Fruit fly (Drosophila melanogaster) whole organism, wandering third instar larva: ENCODE measurements around the gene CG3168.

ENCODE experiments used
- Dif ChIP-seq: fragments of 200-275, 200-300 bp; sonication (Bioruptor generic); optimal IDR thresholded peaks from 2 replicates; lab custom pipeline; 2018; ENCODE audit warnings: missing biosample characterization, missing genetic modification characterization; ENCODE audit not compliant: partially characterized antibody
- OdsH ChIP-seq: fragments of 200-800 bp; sonication (Bioruptor generic); optimal IDR thresholded peaks from 2 replicates; lab custom pipeline; 2016; ENCODE audit warnings: missing biosample characterization, mild to moderate bottlenecking, missing genetic modification characterization
- dmrt93B ChIP-seq: fragments of 200-800 bp; sonication (Bioruptor generic); optimal IDR thresholded peaks from 2 replicates; lab custom pipeline; 2018; ENCODE audit warnings: missing biosample characterization, mild to moderate bottlenecking, missing genetic modification characterization
- pan ChIP-seq: fragments of >200 bp; optimal IDR thresholded peaks from 2 replicates; lab custom pipeline; 2017
- rgr ChIP-seq: fragments of 200-800 bp; sonication (Bioruptor generic); optimal IDR thresholded peaks from 3 replicates; lab custom pipeline; 2016; ENCODE audit warnings: missing biosample characterization, mild to moderate bottlenecking, missing genetic modification characterization

- TF ChIP-seq Dif (GFP tag; lab: Kevin White, UChicago) (no peak), rgr (no peak), OdsH (GFP tag; lab: Kevin White, UChicago) (no peak), dmrt93B (GFP tag; lab: Kevin White, UChicago) (no peak), pan (lab: Kevin White, UChicago) (peak; percentile 29)
These were observed 6.3 kb downstream of the CG3168 start for dm6 chrX:6733291-6734042.
